Worm (Caenorhabditis elegans) whole organism, early embryonic: Measurements from ENCODE around the gene T04A8.8.

Experiments used
- ama-1 ChIP-seq: fragments of 150-350 bp; optimal IDR thresholded peaks from 2 replicates; lab custom pipeline; 2014
- pes-1 ChIP-seq: fragments of 200-800 bp; sonication (Bioruptor generic); IDR thresholded peaks from 2 replicates; pipeline ENCODE4 v1.3.6; 2022; ENCODE audit warnings: missing genetic modification reagents, missing genetic modification characterization, missing compliant biosample characterization
- tra-4 ChIP-seq: sonication (generic microtip); optimal IDR thresholded peaks from 2 replicates; lab custom pipeline; 2017; ENCODE audit warnings: missing genetic modification characterization, missing compliant biosample characterization

DNA sequence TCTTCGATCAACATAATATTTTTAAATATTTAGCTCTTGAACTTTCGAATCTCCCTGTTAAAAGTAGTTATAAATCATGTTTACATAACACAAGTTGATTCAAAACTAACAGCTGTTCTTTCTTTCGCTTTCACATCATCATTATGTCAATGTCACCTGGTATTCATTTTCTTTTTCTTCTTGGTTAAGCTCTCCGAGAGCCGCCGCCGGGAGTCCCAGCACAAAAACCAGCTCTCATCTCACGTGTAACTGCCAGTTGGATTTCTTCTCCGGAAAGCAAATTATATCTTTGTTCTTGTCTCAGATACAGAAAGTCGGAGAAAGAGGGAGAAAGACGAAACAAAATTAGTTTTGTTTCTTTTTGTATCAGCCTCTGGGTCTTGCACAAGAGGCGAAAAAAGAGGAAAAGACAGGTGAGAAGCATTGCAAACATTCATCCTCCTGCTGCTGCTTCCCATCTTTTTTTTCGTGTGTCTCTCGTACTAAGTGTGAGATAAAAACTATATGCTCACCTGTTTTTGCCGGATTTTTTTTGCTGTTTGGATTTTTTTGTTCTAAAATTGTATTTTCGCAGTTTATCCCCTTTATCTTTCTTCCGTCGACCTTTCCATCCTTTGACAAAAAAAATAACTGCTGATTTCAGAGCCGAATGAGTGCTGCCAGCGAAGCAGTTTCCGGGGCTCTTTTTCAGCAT lies 37.6 kb downstream of the T04A8.8 start, which contains the start of gene F17C8.3:
- TF ChIP-seq tra-4 (tag; lab: Kevin White, UChicago) (no peak), ama-1 (lab: Kevin White, UChicago) (no peak), pes-1 (GFP tag; lab: Robert Waterston, UW) (no peak)
